Worm (Caenorhabditis elegans) whole organism, L4 larva: Measurements from ENCODE around the gene rbm-42.

ENCODE experiments used
- ces-1 ChIP-seq: fragments of 150-350 bp; sonication (generic microtip); optimal IDR thresholded peaks from 4 replicates; lab custom pipeline; 2014; ENCODE audit warnings: missing biosample characterization, missing genetic modification reagents, missing genetic modification characterization
- jun-1 ChIP-seq: fragments of 150-350 bp; optimal IDR thresholded peaks from 2 replicates; lab custom pipeline; 2014; ENCODE audit warnings: missing biosample characterization, missing genetic modification reagents, missing genetic modification characterization
- mes-2 ChIP-seq: sonication (generic microtip); optimal IDR thresholded peaks from 2 replicates; lab custom pipeline; 2016; ENCODE audit warnings: missing genotype, mild to moderate bottlenecking, missing genetic modification characterization, missing compliant biosample characterization; ENCODE audit not compliant: poor library complexity, severe bottlenecking

ce11 chrIII:5137099-5137498 is 15.9 kb downstream of the rbm-42 start:
- TF ChIP-seq jun-1 (no peak), ces-1 (GFP tag; lab: Kevin White, UChicago) (no peak), mes-2 (tag; lab: Kevin White, UChicago) (no peak)
